Worm (Caenorhabditis elegans) whole organism, L1 larva: ENCODE data around the gene C18D11.7.

Experiments
- dsc-1 ChIP-seq: sonication (generic microtip); optimal IDR thresholded peaks from 2 replicates; lab custom pipeline; 2016; ENCODE audit warnings: mild to moderate bottlenecking, missing genetic modification characterization, missing compliant biosample characterization
- egl-13 ChIP-seq: sonication (generic microtip); optimal IDR thresholded peaks from 2 replicates; lab custom pipeline; 2016; ENCODE audit warnings: missing genotype, missing genetic modification reagents, missing genetic modification characterization, missing compliant biosample characterization
- fos-1 ChIP-seq: fragments of 150-350 bp; optimal IDR thresholded peaks from 2 replicates; lab custom pipeline; 2014; ENCODE audit warnings: missing biosample characterization, missing genetic modification characterization
- lir-3 ChIP-seq: sonication (generic microtip); optimal IDR thresholded peaks from 2 replicates; lab custom pipeline; 2016; ENCODE audit warnings: mild to moderate bottlenecking, missing genetic modification characterization, moderate library complexity, missing compliant biosample characterization; ENCODE audit not compliant: poor library complexity
- lsy-2 ChIP-seq, 2 experiments: fragments of 150-350 bp; optimal IDR thresholded peaks; 2 replicates each; lab custom pipeline; 2014; ENCODE audit warnings: missing biosample characterization in 2 of 2, missing genetic modification characterization in 2 of 2
- mep-1 ChIP-seq: fragments of 150-350 bp; optimal IDR thresholded peaks from 2 replicates; lab custom pipeline; 2014; ENCODE audit warnings: missing biosample characterization, missing genetic modification characterization
- nhr-11 ChIP-seq: fragments of 150-350 bp; optimal IDR thresholded peaks from 2 replicates; lab custom pipeline; 2014; ENCODE audit warnings: missing biosample characterization, missing genetic modification characterization
- nhr-12 ChIP-seq: sonication (generic microtip); optimal IDR thresholded peaks from 2 replicates; lab custom pipeline; 2017; ENCODE audit warnings: missing biosample characterization, missing genetic modification characterization
- nhr-19 ChIP-seq: fragments of 200-800 bp; sonication (Bioruptor generic); conservative IDR thresholded peaks from 2 replicates; pipeline ENCODE4 v1.3.6; 2022; ENCODE audit warnings: missing genetic modification characterization, missing compliant biosample characterization
- nhr-77 ChIP-seq: fragments of 150-350 bp; optimal IDR thresholded peaks from 2 replicates; lab custom pipeline; 2014; ENCODE audit warnings: missing biosample characterization, missing genetic modification characterization
- snpc-4 ChIP-seq: fragments of 150-350 bp; optimal IDR thresholded peaks from 2 replicates; lab custom pipeline; 2014; ENCODE audit warnings: missing biosample characterization, missing genetic modification characterization
- sox-4 ChIP-seq: sonication (generic microtip); optimal IDR thresholded peaks from 2 replicates; lab custom pipeline; 2016; ENCODE audit warnings: missing genetic modification characterization, missing compliant biosample characterization
- zag-1 ChIP-seq: fragments of 150-350 bp; optimal IDR thresholded peaks from 2 replicates; lab custom pipeline; 2014; ENCODE audit warnings: missing biosample characterization, missing genetic modification characterization

- TF ChIP-seq lir-3 (tag; lab: Kevin White, UChicago) (no peak), lsy-2 (tag; optimal IDR thresholded peaks at IDR 0.05; lab: Kevin White, UChicago) (peak in 1 of 2 experiments; percentile 40), dsc-1 (tag; lab: Kevin White, UChicago) (peak; percentile 31), zag-1 (tag; lab: Kevin White, UChicago) (no peak), nhr-11 (tag; lab: Kevin White, UChicago) (no peak), sox-4 (tag; lab: Kevin White, UChicago) (peak; percentile 31), snpc-4 (tag; lab: Kevin White, UChicago) (no peak), mep-1 (tag; lab: Kevin White, UChicago) (no peak), nhr-77 (tag; lab: Kevin White, UChicago) (no peak), nhr-12 (tag; lab: Kevin White, UChicago) (no peak), egl-13 (tag; lab: Kevin White, UChicago) (peak; percentile 15), fos-1 (tag; lab: Kevin White, UChicago) (no peak), nhr-19 (GFP tag; lab: Robert Waterston, UW) (no peak)
These were observed 29.5 kb upstream of the C18D11.7 start for ce11 chrIII:11836054-11836453.
